Worm (Caenorhabditis elegans) whole organism, L4 larva: ENCODE measurements around the gene spp-1.

ENCODE experiments used
- F37D6.2 ChIP-seq: sonication (generic microtip); optimal IDR thresholded peaks from 2 replicates; lab custom pipeline; 2016; ENCODE audit warnings: mild to moderate bottlenecking, missing genetic modification characterization, missing compliant biosample characterization
- Y48G9A.11 ChIP-seq: fragments of 200-800 bp; sonication (Bioruptor generic); IDR thresholded peaks from 2 replicates; pipeline ENCODE4 v1.3.6; 2022; ENCODE audit warnings: missing genetic modification reagents, missing genetic modification characterization, missing compliant biosample characterization
- aly-2 ChIP-seq: sonication (generic microtip); optimal IDR thresholded peaks from 2 replicates; lab custom pipeline; 2018; ENCODE audit warnings: missing biosample characterization, missing genetic modification characterization
- arid-1 ChIP-seq: fragments of 200-800 bp; sonication (Bioruptor generic); conservative IDR thresholded peaks from 2 replicates; pipeline ENCODE4 v1.3.6; 2022; ENCODE audit warnings: missing genetic modification reagents, missing genetic modification characterization, missing compliant biosample characterization
- ceh-44 ChIP-seq: fragments of 200-800 bp; sonication (Bioruptor generic); IDR thresholded peaks from 2 replicates; pipeline ENCODE4 v1.3.6; 2022; ENCODE audit warnings: missing genetic modification reagents, missing genetic modification characterization, missing compliant biosample characterization
- ces-1 ChIP-seq: fragments of 150-350 bp; sonication (generic microtip); optimal IDR thresholded peaks from 4 replicates; lab custom pipeline; 2014; ENCODE audit warnings: missing biosample characterization, missing genetic modification reagents, missing genetic modification characterization
- cey-2 ChIP-seq: sonication (generic microtip); optimal IDR thresholded peaks from 3 replicates; lab custom pipeline; 2017; ENCODE audit warnings: missing genetic modification characterization, mild to moderate bottlenecking, missing compliant biosample characterization, antibody characterized with exemption, borderline replicate concordance; ENCODE audit not compliant: insufficient read depth
- daf-16 ChIP-seq, 3 experiments: sonication (generic microtip); optimal IDR thresholded peaks; 2 replicates each; lab custom pipeline; 2016 to 2017; ENCODE audit warnings: missing genetic modification characterization in 3 of 3, missing genetic modification reagents in 3 of 3, mild to moderate bottlenecking in 2 of 3, missing compliant biosample characterization in 2 of 3, missing biosample characterization in 1 of 3, moderate library complexity in 1 of 3
- daf-19 ChIP-seq: fragments of 200-800 bp; sonication (Bioruptor generic); conservative IDR thresholded peaks from 2 replicates; pipeline ENCODE4 v1.3.6; 2022; ENCODE audit warnings: missing genetic modification characterization, missing compliant biosample characterization
- dmd-6 ChIP-seq: fragments of 200-800 bp; sonication (Bioruptor generic); IDR thresholded peaks from 2 replicates; pipeline ENCODE4 v1.3.6; 2022; ENCODE audit warnings: missing genetic modification reagents, missing genetic modification characterization, missing compliant biosample characterization
- duxl-1 ChIP-seq: sonication (generic microtip); optimal IDR thresholded peaks from 2 replicates; lab custom pipeline; 2016; ENCODE audit warnings: mild to moderate bottlenecking, missing genetic modification characterization, moderate library complexity, missing compliant biosample characterization; ENCODE audit not compliant: poor library complexity
- dve-1 ChIP-seq: sonication (generic microtip); optimal IDR thresholded peaks from 2 replicates; lab custom pipeline; 2017; ENCODE audit warnings: antibody characterized with exemption, mild to moderate bottlenecking, missing genetic modification characterization, missing compliant biosample characterization; ENCODE audit not compliant: insufficient read depth
- fos-1 ChIP-seq: fragments of 150-350 bp; optimal IDR thresholded peaks from 2 replicates; lab custom pipeline; 2014; ENCODE audit warnings: missing biosample characterization, missing genetic modification characterization
- hif-1 ChIP-seq, 2 experiments: sonication (generic microtip); optimal IDR thresholded peaks; 2 replicates each; lab custom pipeline; 2016 to 2017; ENCODE audit warnings: missing compliant biosample characterization in 2 of 2, missing genetic modification characterization in 2 of 2, missing genetic modification reagents in 2 of 2, missing genotype in 2 of 2, mild to moderate bottlenecking in 1 of 2
- hlh-11 ChIP-seq: fragments of 200-800 bp; sonication (Bioruptor generic); optimal IDR thresholded peaks from 2 replicates; lab custom pipeline; 2018; ENCODE audit warnings: mild to moderate bottlenecking, missing genetic modification characterization, missing compliant biosample characterization
- hlh-30 ChIP-seq: sonication (generic microtip); optimal IDR thresholded peaks from 2 replicates; lab custom pipeline; 2017; ENCODE audit warnings: antibody characterized with exemption, mild to moderate bottlenecking, missing genetic modification characterization, missing compliant biosample characterization; ENCODE audit not compliant: insufficient read depth
- hmg-1.1 ChIP-seq: fragments of 200-800 bp; sonication (Bioruptor generic); IDR thresholded peaks from 2 replicates; pipeline ENCODE4 v1.3.6; 2022; ENCODE audit warnings: missing genetic modification reagents, missing genetic modification characterization, missing compliant biosample characterization
- jun-1 ChIP-seq: fragments of 150-350 bp; optimal IDR thresholded peaks from 2 replicates; lab custom pipeline; 2014; ENCODE audit warnings: missing biosample characterization, missing genetic modification reagents, missing genetic modification characterization
- lim-7 ChIP-seq: fragments of 200-800 bp; sonication (Bioruptor generic); IDR thresholded peaks from 2 replicates; pipeline ENCODE4 v1.3.6; 2022; ENCODE audit warnings: missing genetic modification characterization, missing compliant biosample characterization
- lin-1 ChIP-seq: fragments of 200-800 bp; sonication (Bioruptor generic); IDR thresholded peaks from 2 replicates; pipeline ENCODE4 v1.3.6; 2022; ENCODE audit warnings: missing genetic modification reagents, missing genetic modification characterization, missing compliant biosample characterization
- lin-38 ChIP-seq: fragments of 200-800 bp; sonication (Bioruptor generic); IDR thresholded peaks from 2 replicates; pipeline ENCODE4 v1.3.6; 2022; ENCODE audit warnings: missing genetic modification reagents, missing genetic modification characterization, missing compliant biosample characterization
- lsy-2 ChIP-seq, 2 experiments: fragments of 150-350 bp in 1 of 2; sonication (generic microtip) in 1 of 2; optimal IDR thresholded peaks; 2 replicates each; lab custom pipeline; 2014 to 2017; ENCODE audit warnings: missing biosample characterization in 2 of 2, missing genetic modification characterization in 2 of 2
- mdl-1 ChIP-seq, 2 experiments: fragments of 150-350 bp in 1 of 2; sonication (generic microtip) in 1 of 2; optimal IDR thresholded peaks; 2 replicates each; lab custom pipeline; 2014 to 2017; ENCODE audit warnings: missing biosample characterization in 2 of 2, missing genetic modification characterization in 2 of 2
- mdt-29 ChIP-seq: fragments of 200-800 bp; sonication (Bioruptor generic); IDR thresholded peaks from 2 replicates; pipeline ENCODE4 v1.3.6; 2022; ENCODE audit warnings: missing genetic modification reagents, missing genetic modification characterization, missing compliant biosample characterization
- mep-1 ChIP-seq: fragments of 150-350 bp; sonication (generic microtip); optimal IDR thresholded peaks from 3 replicates; lab custom pipeline; 2014; ENCODE audit warnings: missing biosample characterization, missing genetic modification characterization
- mes-2 ChIP-seq: sonication (generic microtip); optimal IDR thresholded peaks from 2 replicates; lab custom pipeline; 2016; ENCODE audit warnings: missing genotype, mild to moderate bottlenecking, missing genetic modification characterization, missing compliant biosample characterization; ENCODE audit not compliant: poor library complexity, severe bottlenecking
- mxl-3 ChIP-seq: fragments of 200-800 bp; sonication (Bioruptor generic); optimal IDR thresholded peaks from 2 replicates; lab custom pipeline; 2018; ENCODE audit warnings: mild to moderate bottlenecking, missing genetic modification characterization, missing compliant biosample characterization
- nhr-111 ChIP-seq: fragments of 200-800 bp; sonication (Bioruptor generic); optimal IDR thresholded peaks from 2 replicates; lab custom pipeline; 2018; ENCODE audit warnings: mild to moderate bottlenecking, missing genetic modification characterization, missing compliant biosample characterization
- nhr-28 ChIP-seq: fragments of 150-350 bp; optimal IDR thresholded peaks from 2 replicates; lab custom pipeline; 2014; ENCODE audit warnings: missing biosample characterization, missing genetic modification characterization
- nhr-41 ChIP-seq: fragments of 200-800 bp; sonication (Bioruptor generic); IDR thresholded peaks from 2 replicates; pipeline ENCODE4 v1.3.6; 2022; ENCODE audit warnings: missing genetic modification reagents, missing genetic modification characterization, missing compliant biosample characterization
- nhr-48 ChIP-seq: sonication (generic microtip); optimal IDR thresholded peaks from 2 replicates; lab custom pipeline; 2016; ENCODE audit warnings: mild to moderate bottlenecking, missing genetic modification characterization, missing compliant biosample characterization
- nhr-6 ChIP-seq: fragments of 150-350 bp; optimal IDR thresholded peaks from 2 replicates; lab custom pipeline; 2014; ENCODE audit warnings: missing biosample characterization, missing genetic modification characterization
- nhr-76 ChIP-seq: fragments of 150-350 bp; optimal IDR thresholded peaks from 2 replicates; lab custom pipeline; 2014; ENCODE audit warnings: missing biosample characterization, missing genetic modification characterization
- nhr-77 ChIP-seq: fragments of 150-350 bp; optimal IDR thresholded peaks from 2 replicates; lab custom pipeline; 2014; ENCODE audit warnings: missing biosample characterization, missing genetic modification characterization
- pha-4 ChIP-seq, 2 experiments: fragments of 150-350 bp in 1 of 2; fragments of 200-800 bp in 1 of 2; sonication (Bioruptor generic) in 1 of 2; IDR thresholded peaks in 1 of 2; optimal IDR thresholded peaks in 1 of 2; 2 replicates each; pipeline versions ENCODE4 v1.3.6 to Lab custom; 2014 to 2022; ENCODE audit warnings: missing genetic modification characterization in 2 of 2, missing genetic modification reagents in 2 of 2, missing biosample characterization in 1 of 2, missing compliant biosample characterization in 1 of 2
- php-3 ChIP-seq: fragments of 200-800 bp; sonication (Bioruptor generic); IDR thresholded peaks from 2 replicates; pipeline ENCODE4 v1.3.6; 2022; ENCODE audit warnings: missing genetic modification reagents, missing genetic modification characterization, missing compliant biosample characterization
- pqm-1 ChIP-seq: sonication (generic microtip); optimal IDR thresholded peaks from 2 replicates; lab custom pipeline; 2017; ENCODE audit warnings: missing biosample characterization, missing genetic modification characterization
- rbr-2 ChIP-seq: sonication (generic microtip); optimal IDR thresholded peaks from 2 replicates; lab custom pipeline; 2016; ENCODE audit warnings: missing genotype, missing genetic modification characterization, missing compliant biosample characterization
- sdz-12 ChIP-seq: fragments of 200-800 bp; sonication (Bioruptor generic); optimal IDR thresholded peaks from 2 replicates; lab custom pipeline; 2018; ENCODE audit warnings: mild to moderate bottlenecking, missing genetic modification characterization, missing compliant biosample characterization
- set-16 ChIP-seq: fragments of 200-800 bp; sonication (Bioruptor generic); IDR thresholded peaks from 2 replicates; pipeline ENCODE4 v1.3.6; 2022; ENCODE audit warnings: missing genetic modification reagents, missing genetic modification characterization, missing compliant biosample characterization
- tag-97 ChIP-seq: fragments of 200-800 bp; sonication (Bioruptor generic); IDR thresholded peaks from 2 replicates; pipeline ENCODE4 v1.3.6; 2022; ENCODE audit warnings: missing genetic modification characterization, missing compliant biosample characterization
- vab-7 ChIP-seq: fragments of 200-800 bp; sonication (Bioruptor generic); IDR thresholded peaks from 2 replicates; pipeline ENCODE4 v1.3.6; 2022; ENCODE audit warnings: missing genetic modification reagents, missing genetic modification characterization, missing compliant biosample characterization

Gene spp-1

DNA sequence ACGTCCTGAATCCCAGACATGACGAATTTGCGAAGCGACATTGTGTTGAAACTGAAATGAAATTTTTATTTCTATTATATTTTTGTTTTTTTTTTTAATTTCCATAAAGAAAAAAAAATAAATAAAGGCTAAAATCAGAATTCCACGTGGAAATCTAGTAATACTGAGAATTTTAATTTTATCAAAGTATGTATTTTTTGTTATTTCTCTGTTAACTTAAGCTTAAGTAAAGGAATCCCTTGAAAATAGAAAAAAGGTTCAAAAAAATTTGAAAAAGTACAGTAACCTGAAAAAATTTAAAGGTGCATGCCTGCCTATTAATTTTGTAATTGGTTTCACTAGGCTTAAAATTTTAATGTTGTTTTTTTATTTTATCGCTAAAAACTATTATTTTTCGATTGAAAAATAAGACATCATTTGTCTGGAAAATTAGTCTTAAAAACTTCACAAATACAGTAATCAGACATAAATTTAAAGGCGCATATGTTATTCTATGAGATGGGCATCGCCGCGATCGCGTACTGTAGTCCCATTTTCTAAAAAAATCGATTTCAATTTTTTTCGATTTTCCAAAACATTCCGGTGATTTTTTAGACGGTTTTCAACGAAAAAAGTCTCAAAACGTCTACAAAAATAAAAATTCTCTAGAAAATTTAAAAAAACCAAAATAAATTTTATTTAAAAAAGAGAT is 25.0 kb downstream of the spp-1 start, which contains the start of gene nex-2:
TSS of gene nex-2 (minus strand) at position 51 of the 691 bp plus-strand sequence.
- TF ChIP-seq duxl-1 (tag; lab: Kevin White, UChicago) = no peak
- TF ChIP-seq, all 104 proteins: peak for 0

DNA sequence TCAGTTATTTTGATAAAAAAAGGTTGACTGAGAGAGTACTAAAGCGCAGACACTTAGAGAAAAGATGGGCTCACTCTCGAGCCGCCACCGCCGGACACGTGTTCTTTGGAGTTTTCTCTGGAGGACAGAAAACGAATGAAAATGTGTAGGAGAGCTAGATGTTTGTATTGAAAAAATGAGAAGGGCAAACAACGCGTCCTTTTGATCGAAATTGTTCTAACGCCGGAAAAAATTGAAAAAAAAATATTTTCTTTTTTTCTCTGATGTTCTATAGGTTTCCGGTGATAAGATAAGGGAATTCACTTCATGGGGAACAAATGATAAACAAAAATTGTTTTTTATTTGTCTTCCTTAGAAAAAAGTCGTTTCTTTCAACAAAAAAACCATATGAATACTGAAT is 25.7 kb downstream of the spp-1 start:
- 0 out of 2 replicates have a peak, but pooled peaks have one; percentile 7 for TF ChIP-seq lin-1
- peak; percentile 44 for TF ChIP-seq mxl-3 (GFP tag; lab: Kevin White, UChicago)
- no peak for TF ChIP-seq jun-1 (tag; lab: Kevin White, UChicago)
- peak in 1 of 2 experiments; percentile 25 for TF ChIP-seq mdl-1 (tag; optimal IDR thresholded peaks at IDR 0.05; lab: Kevin White, UChicago)
- TF ChIP-seq nhr-28 = peak; percentile 62
- TF ChIP-seq arid-1 (GFP tag; lab: Robert Waterston, UW) = no peak
- peak; percentile 56 for TF ChIP-seq dmd-6 (GFP tag; lab: Robert Waterston, UW)
- peak in 1 of 2 experiments; percentile 46 for TF ChIP-seq hif-1 (tag; optimal IDR thresholded peaks at IDR 0.05; lab: Kevin White, UChicago)
- TF ChIP-seq lsy-2 (tag; optimal IDR thresholded peaks at IDR 0.05; lab: Kevin White, UChicago) = peak in 1 of 2 experiments; percentile 12
- no peak for TF ChIP-seq rbr-2 (tag; lab: Kevin White, UChicago)
- no peak for TF ChIP-seq nhr-76 (tag; lab: Kevin White, UChicago)
- TF ChIP-seq nhr-48 (tag; lab: Kevin White, UChicago) = no peak
- TF ChIP-seq vab-7 (GFP tag; lab: Robert Waterston, UW) = no peak
- peak; percentile 52 for TF ChIP-seq hlh-30 (tag; lab: Kevin White, UChicago)
- no peak for TF ChIP-seq nhr-41 (GFP tag; lab: Robert Waterston, UW)
- no peak for TF ChIP-seq lim-7 (GFP tag; lab: Robert Waterston, UW)
- no peak for TF ChIP-seq hmg-1.1 (GFP tag; lab: Robert Waterston, UW)
- peak; percentile 63 for TF ChIP-seq dve-1 (tag; lab: Kevin White, UChicago)
- TF ChIP-seq mes-2 = no peak
- TF ChIP-seq sdz-12 (GFP tag; lab: Kevin White, UChicago) = no peak
- TF ChIP-seq ceh-44 = no peak
- TF ChIP-seq pqm-1 (tag; lab: Kevin White, UChicago) = peak; percentile 23
- peak; percentile 62 for TF ChIP-seq hlh-11
- TF ChIP-seq fos-1 = no peak
- TF ChIP-seq mep-1 (tag; lab: Kevin White, UChicago) = peak; percentile 37
- peak in 1 of 2 experiments; percentile 61 for TF ChIP-seq daf-16 (GFP tag; optimal IDR thresholded peaks at IDR 0.05; lab: Kevin White, UChicago)
- TF ChIP-seq daf-16 (tag; optimal IDR thresholded peaks at IDR 0.05; lab: Kevin White, UChicago) = peak; percentile 87
- no peak for TF ChIP-seq tag-97 (GFP tag; lab: Robert Waterston, UW)

DNA sequence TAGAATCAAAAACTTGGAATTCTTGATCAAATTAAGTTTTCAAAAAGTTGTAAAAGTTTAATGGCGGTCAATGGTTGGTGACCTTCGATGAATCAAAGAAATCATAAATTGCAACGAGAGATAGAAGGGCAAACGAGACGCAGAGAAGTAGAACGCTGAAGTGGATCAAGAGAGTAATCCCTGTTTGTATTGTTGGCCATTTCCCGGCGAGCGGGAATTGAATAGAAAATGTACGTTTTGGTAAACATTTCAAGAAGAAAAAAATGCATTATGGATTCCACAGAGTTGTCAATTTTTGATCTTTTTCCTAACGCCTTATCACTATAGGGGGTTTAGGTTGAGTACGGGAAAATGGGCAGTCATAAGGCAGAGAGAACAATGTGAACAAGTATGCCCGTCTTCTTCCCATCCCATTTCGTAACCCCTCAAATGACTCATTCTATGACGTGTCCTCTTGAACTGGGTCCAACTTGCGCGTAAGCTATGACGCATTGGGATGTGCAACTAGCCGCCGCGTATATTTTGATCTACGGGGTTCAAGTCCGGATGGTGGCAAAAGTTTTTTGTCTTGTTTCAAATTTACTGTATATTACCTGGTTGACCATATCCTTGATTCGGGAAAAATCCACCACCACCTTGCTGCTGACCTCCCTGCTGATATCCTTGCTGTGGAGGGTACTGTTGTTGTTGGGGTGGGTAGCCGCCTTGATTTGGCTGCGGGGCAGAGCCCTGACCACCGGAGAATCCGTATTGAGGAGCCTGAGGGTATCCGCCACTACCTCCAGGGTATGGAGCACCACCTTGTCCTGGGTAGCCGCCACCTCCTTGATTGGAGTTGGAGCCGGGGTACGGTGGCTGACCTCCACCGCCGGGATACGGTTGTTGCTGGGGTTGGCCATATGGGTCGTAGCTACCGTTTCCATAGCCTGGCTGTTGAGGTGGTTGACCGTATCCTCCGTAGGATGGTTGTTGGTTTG is 26.6 kb downstream of the spp-1 start:
- TF ChIP-seq hlh-11 (peak; percentile 0), daf-19 (no peak), nhr-111 (GFP tag; lab: Kevin White, UChicago) (no peak), aly-2 (no peak), mdt-29 (no peak), nhr-28 (peak; percentile 7), php-3 (GFP tag; lab: Robert Waterston, UW) (0 out of 2 replicates have a peak, but pooled peaks have one; percentile 7), cey-2 (tag; lab: Kevin White, UChicago) (no peak), pha-4 (GFP tag; IDR thresholded peaks at IDR 0.05; lab: Robert Waterston, UW) (no peak), pha-4 (tag; optimal IDR thresholded peaks at IDR 0.05; lab: Kevin White, UChicago) (peak; percentile 49), nhr-77 (tag; lab: Kevin White, UChicago) (no peak), set-16 (peak; percentile 89), dmd-6 (GFP tag; lab: Robert Waterston, UW) (peak; percentile 21; the same call in 1 of the 2 replicates), nhr-6 (tag; lab: Kevin White, UChicago) (peak; percentile 29), lin-38 (GFP tag; lab: Robert Waterston, UW) (no peak), ces-1 (no peak), Y48G9A.11 (GFP tag; lab: Robert Waterston, UW) (0 out of 2 replicates have a peak, but pooled peaks have one; percentile 29), F37D6.2 (tag; lab: Kevin White, UChicago) (no peak), mep-1 (tag; lab: Kevin White, UChicago) (no peak)
